Worm (Caenorhabditis elegans): ENCODE measurements around the gene gst-15.

gst-15 gene

DNA sequence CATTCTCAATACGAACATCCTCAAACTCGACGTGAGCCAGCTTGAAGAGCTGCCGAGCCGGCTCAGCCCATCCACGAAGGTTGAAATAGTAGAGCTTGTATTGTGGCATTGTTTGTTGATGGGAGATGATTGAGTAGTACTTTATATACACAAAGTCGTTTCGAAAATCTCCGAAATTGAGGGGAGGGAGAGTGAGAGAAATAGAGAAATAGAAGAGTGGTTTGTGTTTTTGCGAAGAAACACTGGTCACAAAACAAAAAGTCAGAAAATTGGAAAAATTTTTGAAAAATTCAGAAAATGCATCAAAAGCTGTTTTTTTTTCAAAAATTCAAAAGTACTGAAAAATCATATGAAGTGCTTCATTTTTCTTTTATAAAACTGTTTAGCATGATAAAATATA lies 1.8 kb downstream of the gst-15 start, which contains the start of gene gst-24 (continued):
- no peak for TF ChIP-seq ceh-88 (GFP tag; IDR thresholded peaks at IDR 0.05)
- no peak for TF ChIP-seq tbx-2 (tag; optimal IDR thresholded peaks at IDR 0.05)
- peak in 1 of 2 experiments; percentile 15 for TF ChIP-seq lin-35 (GFP tag; optimal IDR thresholded peaks at IDR 0.05)
- no peak for TF ChIP-seq unc-86 (tag; optimal IDR thresholded peaks at IDR 0.05)
- TF ChIP-seq ztf-4 (tag; optimal IDR thresholded peaks at IDR 0.05) = no peak
- no peak for TF ChIP-seq mab-9 (GFP tag; IDR thresholded peaks at IDR 0.05)
- no peak for TF ChIP-seq zag-1 (tag; optimal IDR thresholded peaks at IDR 0.05)
- no peak for TF ChIP-seq lin-13 (GFP tag; optimal IDR thresholded peaks at IDR 0.05)
- TF ChIP-seq fkh-4 (tag; optimal IDR thresholded peaks at IDR 0.05; ENCODE audit: borderline replicate concordance) = no peak
- peak; percentile 67 for TF ChIP-seq nhr-85 (tag)
- TF ChIP-seq sup-37 (GFP tag; optimal IDR thresholded peaks at IDR 0.05) = no peak
- no peak for TF ChIP-seq lir-3 (tag; optimal IDR thresholded peaks at IDR 0.05; ENCODE audit: poor library complexity)
- TF ChIP-seq nhr-11 (tag; optimal IDR thresholded peaks at IDR 0.05) = no peak
- TF ChIP-seq unc-98 (GFP tag; IDR thresholded peaks at IDR 0.05) = no peak

DNA sequence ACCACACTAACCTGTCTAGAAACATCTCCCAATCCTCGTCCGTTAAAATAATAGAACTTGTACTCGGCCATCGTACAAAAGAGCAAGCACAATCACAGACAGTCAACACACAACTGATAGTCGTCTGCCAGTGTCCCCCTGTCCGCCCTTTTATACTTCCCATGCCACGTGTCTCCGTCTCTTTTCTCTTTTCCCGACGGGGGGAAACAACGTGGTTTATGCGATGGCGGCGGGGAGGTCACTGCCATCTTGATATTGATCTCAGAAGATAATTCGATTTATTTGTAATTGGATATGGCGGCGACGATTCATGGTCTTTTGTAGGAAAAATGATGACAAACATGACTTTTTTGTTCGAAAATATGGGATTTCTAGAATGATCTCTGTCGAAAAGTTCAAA lies 3.3 kb downstream of the gst-15 start, which contains the start of gene gst-20:
TSS of gene gst-20 (minus strand) at position 170 of the 400 bp plus-strand sequence.
- TF ChIP-seq mdl-1 (tag; optimal IDR thresholded peaks at IDR 0.05) = peak; percentile 35 to 92
- peak; percentile 19; the same call in 1 of the 2 replicates for TF ChIP-seq nhr-19 (GFP tag; conservative IDR thresholded peaks at IDR 0.05)
- peak in 1 of 2 experiments; percentile 64 for TF ChIP-seq lin-35 (GFP tag; optimal IDR thresholded peaks at IDR 0.05)
- peak; percentile 75 for TF ChIP-seq nhr-90 (tag; optimal IDR thresholded peaks at IDR 0.05; ENCODE audit: poor library complexity)
- TF ChIP-seq nhr-85 (tag) = peak; percentile 89
- TF ChIP-seq dsc-1 (tag; optimal IDR thresholded peaks at IDR 0.05) = no peak
- TF ChIP-seq hpl-2 (GFP tag; optimal IDR thresholded peaks at IDR 0.05) = no peak
- TF ChIP-seq rnt-1 (tag; optimal IDR thresholded peaks at IDR 0.05) = peak; percentile 10
- TF ChIP-seq blmp-1 (tag; optimal IDR thresholded peaks at IDR 0.05) = peak; percentile 81
- peak; percentile 90 for TF ChIP-seq lin-14 (GFP tag; optimal IDR thresholded peaks at IDR 0.05)
- TF ChIP-seq isw-1 (GFP tag; IDR thresholded peaks at IDR 0.05) = no peak
- peak; percentile 9 for TF ChIP-seq elt-2 (tag; optimal IDR thresholded peaks at IDR 0.05)
- TF ChIP-seq ceh-82 (tag; optimal IDR thresholded peaks at IDR 0.05) = peak in 2 of 3 experiments; percentile 7 to 18
- TF ChIP-seq elt-3 (tag; optimal IDR thresholded peaks at IDR 0.05) = peak in 5 of 6 experiments; percentile 39 to 78 (median 60)
- TF ChIP-seq nhr-20 (tag; optimal IDR thresholded peaks at IDR 0.05) = peak; percentile 91
- TF ChIP-seq nhr-77 (tag; optimal IDR thresholded peaks at IDR 0.05) = peak; percentile 88
- TF ChIP-seq skn-1 (tag; optimal IDR thresholded peaks at IDR 0.05) = peak; percentile 61
- peak; percentile 84 for TF ChIP-seq pag-3 (tag; optimal IDR thresholded peaks at IDR 0.05; ENCODE audit: borderline replicate concordance, insufficient read depth)
- TF ChIP-seq nhr-47 (tag; optimal IDR thresholded peaks at IDR 0.05) = peak; percentile 52
- no peak for TF ChIP-seq lin-15B (tag; optimal IDR thresholded peaks at IDR 0.05)
- peak; percentile 3 to 23 for TF ChIP-seq efl-1 (optimal IDR thresholded peaks at IDR 0.05)
- peak in 1 of 2 experiments; percentile 90 for TF ChIP-seq efl-1 (GFP tag; optimal IDR thresholded peaks at IDR 0.05 in 1 of 2)
- peak; percentile 18 to 26 for TF ChIP-seq lsy-2 (tag; optimal IDR thresholded peaks at IDR 0.05)
- TF ChIP-seq dpl-1 (GFP tag; optimal IDR thresholded peaks at IDR 0.05) = peak in 2 of 3 experiments; percentile 11 to 14
- peak; percentile 30 for TF ChIP-seq xbp-1 (tag; optimal IDR thresholded peaks at IDR 0.05)
- no peak for TF ChIP-seq Y116A8C.19 (tag; optimal IDR thresholded peaks at IDR 0.05; ENCODE audit: borderline replicate concordance)
- TF ChIP-seq tbx-2 (tag; optimal IDR thresholded peaks at IDR 0.05) = peak; percentile 66
- peak; percentile 72 for TF ChIP-seq nhr-71 (tag; optimal IDR thresholded peaks at IDR 0.05)
- peak; percentile 63 for TF ChIP-seq snu-23 (GFP tag; optimal IDR thresholded peaks at IDR 0.05)
- no peak for TF ChIP-seq pax-3 (tag; optimal IDR thresholded peaks at IDR 0.05)
- peak; percentile 57 for TF ChIP-seq mep-1 (tag; optimal IDR thresholded peaks at IDR 0.05)
- peak; percentile 12 for TF ChIP-seq swsn-7 (tag; optimal IDR thresholded peaks at IDR 0.05)
- no peak for TF ChIP-seq ama-1 (optimal IDR thresholded peaks at IDR 0.05)
- peak; percentile 20 for TF ChIP-seq snpc-4 (tag; optimal IDR thresholded peaks at IDR 0.05)
